Worm (Caenorhabditis elegans) whole organism, mixed stage, embryonic: ENCODE results near the gene F36A4.5.
A peak's percentile ranks its signal among the peaks of the same experiment; 100 is the strongest.

ENCODE experiments used
- M03D4.4 ChIP-seq: sonication (generic microtip); optimal IDR thresholded peaks from 2 replicates; lab custom pipeline; 2017; ENCODE audit warnings: mild to moderate bottlenecking, missing genetic modification characterization, missing compliant biosample characterization
- bed-3 ChIP-seq: fragments of 200-800 bp; sonication (Bioruptor generic); optimal IDR thresholded peaks from 3 replicates; lab custom pipeline; 2018; ENCODE audit warnings: mild to moderate bottlenecking, missing genetic modification characterization, moderate library complexity, missing compliant biosample characterization
- blmp-1 ChIP-seq: fragments of 150-350 bp; optimal IDR thresholded peaks from 2 replicates; lab custom pipeline; 2014; ENCODE audit warnings: missing biosample characterization, missing genetic modification characterization
- ceh-39 ChIP-seq: fragments of 150-350 bp; optimal IDR thresholded peaks from 2 replicates; lab custom pipeline; 2014; ENCODE audit warnings: missing biosample characterization, missing genetic modification characterization
- ceh-43 ChIP-seq: fragments of 200-800 bp; sonication (Bioruptor generic); optimal IDR thresholded peaks from 2 replicates; lab custom pipeline; 2018; ENCODE audit warnings: mild to moderate bottlenecking, missing genetic modification characterization, moderate library complexity, missing compliant biosample characterization
- ceh-83 ChIP-seq: fragments of 200-800 bp; sonication (Bioruptor generic); optimal IDR thresholded peaks from 2 replicates; lab custom pipeline; 2018; ENCODE audit warnings: mild to moderate bottlenecking, missing genetic modification characterization, missing compliant biosample characterization
- ces-1 ChIP-seq: fragments of 150-350 bp; optimal IDR thresholded peaks from 2 replicates; lab custom pipeline; 2014; ENCODE audit warnings: missing biosample characterization, missing genetic modification reagents, missing genetic modification characterization
- cnd-1 ChIP-seq: fragments of 200-800 bp; sonication (Bioruptor generic); optimal IDR thresholded peaks from 2 replicates; lab custom pipeline; 2018; ENCODE audit warnings: mild to moderate bottlenecking, missing genetic modification characterization, missing compliant biosample characterization
- drap-1 ChIP-seq: fragments of 200-800 bp; sonication (Bioruptor generic); optimal IDR thresholded peaks from 3 replicates; lab custom pipeline; 2018; ENCODE audit warnings: mild to moderate bottlenecking, missing genetic modification characterization, missing compliant biosample characterization
- elt-1 ChIP-seq: sonication (generic microtip); optimal IDR thresholded peaks from 2 replicates; lab custom pipeline; 2017; ENCODE audit warnings: missing genetic modification characterization, mild to moderate bottlenecking, missing compliant biosample characterization, antibody characterized with exemption, moderate library complexity, borderline replicate concordance; ENCODE audit not compliant: insufficient read depth
- elt-3 ChIP-seq: fragments of 150-350 bp; optimal IDR thresholded peaks from 2 replicates; lab custom pipeline; 2014; ENCODE audit warnings: missing biosample characterization, missing genetic modification characterization
- flh-1 ChIP-seq: fragments of 200-800 bp; sonication (Bioruptor generic); optimal IDR thresholded peaks from 2 replicates; lab custom pipeline; 2018; ENCODE audit warnings: mild to moderate bottlenecking, missing genetic modification characterization, moderate library complexity, missing compliant biosample characterization
- ham-2 ChIP-seq: fragments of 200-800 bp; sonication (Bioruptor generic); optimal IDR thresholded peaks from 2 replicates; lab custom pipeline; 2018; ENCODE audit warnings: mild to moderate bottlenecking, missing genetic modification characterization, missing compliant biosample characterization
- hlh-1 ChIP-seq: fragments of 150-350 bp; optimal IDR thresholded peaks from 2 replicates; lab custom pipeline; 2014; ENCODE audit warnings: missing biosample characterization, missing genetic modification reagents, missing genetic modification characterization
- lin-13 ChIP-seq: fragments of 150-350 bp; optimal IDR thresholded peaks from 2 replicates; lab custom pipeline; 2014; ENCODE audit warnings: missing biosample characterization, missing genetic modification characterization
- lin-32 ChIP-seq: fragments of 200-800 bp; sonication (Bioruptor generic); optimal IDR thresholded peaks from 2 replicates; lab custom pipeline; 2018; ENCODE audit warnings: mild to moderate bottlenecking, missing genetic modification characterization, missing compliant biosample characterization
- lsy-2 ChIP-seq: fragments of 150-350 bp; optimal IDR thresholded peaks from 2 replicates; lab custom pipeline; 2014; ENCODE audit warnings: missing biosample characterization, missing genetic modification characterization
- mab-5 ChIP-seq: fragments of 150-350 bp; optimal IDR thresholded peaks from 2 replicates; lab custom pipeline; 2014; ENCODE audit warnings: missing biosample characterization, missing genetic modification characterization
- nhr-237 ChIP-seq: fragments of 150-350 bp; optimal IDR thresholded peaks from 2 replicates; lab custom pipeline; 2014; ENCODE audit warnings: missing biosample characterization, missing genetic modification characterization
- nhr-28 ChIP-seq: fragments of 150-350 bp; optimal IDR thresholded peaks from 2 replicates; lab custom pipeline; 2014; ENCODE audit warnings: missing biosample characterization, missing genetic modification characterization
- nhr-76 ChIP-seq: sonication (generic microtip); optimal IDR thresholded peaks from 2 replicates; lab custom pipeline; 2017; ENCODE audit warnings: missing biosample characterization, missing genetic modification characterization
- sem-2 ChIP-seq: fragments of 200-800 bp; sonication (Bioruptor generic); optimal IDR thresholded peaks from 2 replicates; lab custom pipeline; 2018; ENCODE audit warnings: mild to moderate bottlenecking, missing genetic modification characterization, missing compliant biosample characterization
- snpc-4 ChIP-seq: fragments of 150-350 bp; optimal IDR thresholded peaks from 2 replicates; lab custom pipeline; 2014; ENCODE audit warnings: missing biosample characterization, missing genetic modification characterization
- sptf-1 ChIP-seq: sonication (generic microtip); optimal IDR thresholded peaks from 2 replicates; lab custom pipeline; 2017; ENCODE audit warnings: mild to moderate bottlenecking, missing genetic modification characterization, moderate library complexity, missing compliant biosample characterization
- tbx-8 ChIP-seq: fragments of 200-800 bp; sonication (Bioruptor generic); optimal IDR thresholded peaks from 2 replicates; lab custom pipeline; 2018; ENCODE audit warnings: mild to moderate bottlenecking, missing genetic modification characterization, moderate library complexity, missing compliant biosample characterization
- unc-120 ChIP-seq: sonication (generic microtip); optimal IDR thresholded peaks from 2 replicates; lab custom pipeline; 2017; ENCODE audit warnings: missing genetic modification characterization, missing compliant biosample characterization; ENCODE audit not compliant: poor library complexity, severe bottlenecking
- unc-39 ChIP-seq: fragments of 150-350 bp; optimal IDR thresholded peaks from 2 replicates; lab custom pipeline; 2014; ENCODE audit warnings: missing biosample characterization, missing genetic modification characterization
- zip-8 ChIP-seq: fragments of 150-350 bp; optimal IDR thresholded peaks from 2 replicates; lab custom pipeline; 2014; ENCODE audit warnings: missing biosample characterization, missing genetic modification characterization

The F36A4.5 gene

ce11 chrIV:4225851-4226250 is 39.5 kb upstream of the F36A4.5 start, which contains the start of gene srbc-71:
Gene srbc-71, minus strand, starts transcription at chrIV:4225951.
- TF ChIP-seq elt-1 (tag; lab: Kevin White, UChicago) (no peak), zip-8 (tag; lab: Kevin White, UChicago) (no peak), unc-120 (tag; lab: Kevin White, UChicago) (no peak), mab-5 (tag; lab: Kevin White, UChicago) (no peak), elt-3 (tag; lab: Kevin White, UChicago) (no peak), lin-32 (GFP tag; lab: Kevin White, UChicago) (no peak), nhr-28 (tag; lab: Kevin White, UChicago) (no peak)

DNA sequence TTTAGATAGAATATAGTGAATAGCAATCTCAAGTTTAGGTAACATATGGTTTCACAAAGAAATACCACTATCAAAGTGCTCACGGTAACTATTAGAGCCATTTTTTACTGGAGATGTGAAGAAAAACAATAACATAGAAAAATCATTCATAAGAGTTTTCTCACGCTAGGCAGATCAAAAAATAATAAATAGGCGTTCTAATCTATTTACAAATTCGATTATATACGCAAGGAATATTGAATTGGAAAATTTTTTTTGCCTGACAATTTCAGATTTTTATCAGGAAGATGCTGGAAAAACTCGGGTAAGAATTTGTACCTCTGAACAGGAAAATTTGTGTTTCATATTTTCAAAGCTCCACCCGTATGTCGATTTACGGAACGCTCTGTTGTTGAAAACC is 37.4 kb upstream of the F36A4.5 start, which contains the start of gene srbc-70:
srbc-70 (minus strand) TSS at position 101 of the 400 bp plus-strand sequence.
- no peak for TF ChIP-seq sptf-1 (tag; lab: Kevin White, UChicago)
- TF ChIP-seq ces-1 (GFP tag; lab: Kevin White, UChicago), result no peak
- no peak for TF ChIP-seq M03D4.4 (tag; lab: Kevin White, UChicago)
- TF ChIP-seq cnd-1 (tag; lab: Kevin White, UChicago), result no peak
- no peak for TF ChIP-seq lin-13
- no peak for TF ChIP-seq sem-2 (GFP tag; lab: Kevin White, UChicago)
- no peak for TF ChIP-seq blmp-1
- no peak for TF ChIP-seq snpc-4
- no peak for TF ChIP-seq nhr-28 (tag; lab: Kevin White, UChicago)

- TF ChIP-seq ceh-83 (no peak), snpc-4 (no peak), elt-3 (tag; lab: Kevin White, UChicago) (no peak), unc-120 (tag; lab: Kevin White, UChicago) (no peak), blmp-1 (no peak), ham-2 (GFP tag; lab: Kevin White, UChicago) (peak; percentile 68), nhr-28 (tag; lab: Kevin White, UChicago) (no peak)
Measured at ce11 chrIV:4235315-4236024, 29.9 kb upstream of the F36A4.5 start, which contains the start of the genes zipt-2.2 and dpy-13. Gene zipt-2.2, minus strand, starts transcription at chrIV:4235365. Gene dpy-13, plus strand, starts transcription at chrIV:4235614.

DNA sequence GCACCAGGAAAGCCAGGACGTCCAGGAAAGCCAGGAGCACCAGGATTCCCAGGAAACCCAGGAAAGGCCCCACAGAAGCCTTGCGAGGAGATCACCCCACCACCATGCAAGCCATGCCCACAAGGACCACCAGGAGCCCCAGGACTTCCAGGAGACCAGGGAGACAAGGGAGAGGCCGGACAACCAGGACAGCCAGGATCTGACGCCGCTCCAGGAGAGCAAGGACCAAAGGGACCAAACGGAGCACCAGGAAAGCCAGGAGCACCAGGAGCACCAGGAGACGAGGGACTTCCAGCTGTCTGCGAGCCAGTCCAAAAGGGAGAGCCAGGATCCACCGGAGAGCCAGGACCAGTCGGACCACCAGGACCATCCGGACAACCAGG is 29.3 kb upstream of the F36A4.5 start:
- TF ChIP-seq lin-32 (GFP tag; lab: Kevin White, UChicago) (no peak), nhr-237 (tag; lab: Kevin White, UChicago) (no peak), M03D4.4 (tag; lab: Kevin White, UChicago) (no peak), ces-1 (GFP tag; lab: Kevin White, UChicago) (no peak), lsy-2 (tag; lab: Kevin White, UChicago) (no peak), ceh-83 (no peak), unc-39 (no peak), zip-8 (tag; lab: Kevin White, UChicago) (no peak), elt-3 (tag; lab: Kevin White, UChicago) (no peak), bed-3 (no peak), cnd-1 (tag; lab: Kevin White, UChicago) (no peak), ceh-43 (GFP tag; lab: Kevin White, UChicago) (no peak), mab-5 (tag; lab: Kevin White, UChicago) (no peak)
- TF ChIP-seq, all 35 proteins: peak for 0

- TF ChIP-seq lin-32 (GFP tag; lab: Kevin White, UChicago) (no peak), M03D4.4 (tag; lab: Kevin White, UChicago) (no peak), sptf-1 (tag; lab: Kevin White, UChicago) (no peak), sem-2 (GFP tag; lab: Kevin White, UChicago) (no peak), tbx-8 (no peak), ces-1 (GFP tag; lab: Kevin White, UChicago) (no peak), mab-5 (tag; lab: Kevin White, UChicago) (no peak), flh-1 (GFP tag; lab: Kevin White, UChicago) (no peak), drap-1 (GFP tag; lab: Kevin White, UChicago) (no peak), hlh-1 (tag; lab: Kevin White, UChicago) (no peak), nhr-76 (tag; lab: Kevin White, UChicago) (no peak), snpc-4 (no peak), unc-120 (tag; lab: Kevin White, UChicago) (no peak), lsy-2 (tag; lab: Kevin White, UChicago) (no peak), ham-2 (GFP tag; lab: Kevin White, UChicago) (no peak), nhr-237 (tag; lab: Kevin White, UChicago) (no peak), ceh-39 (no peak), zip-8 (tag; lab: Kevin White, UChicago) (no peak)
- TF ChIP-seq, all 35 proteins: peak for 0
Measured at ce11 chrIV:4236671-4237070, 28.7 kb upstream of the F36A4.5 start.
